Worm (Caenorhabditis elegans): ENCODE results near the gene wdr-60.
"Not testable (repeated sequence)": the region's sequence is repeated elsewhere in the genome, so short reads cannot be mapped to it uniquely, and the experiment has no call there.

wdr-60 gene

ce11 chrIII:4967236-4967635 lies 19.8 kb upstream of the wdr-60 start:
- no peak for TF ChIP-seq W03F9.2 (tag; optimal IDR thresholded peaks at IDR 0.05)
- TF ChIP-seq him-1 (tag; optimal IDR thresholded peaks at IDR 0.05), result no peak
- no peak for TF ChIP-seq dao-5 (tag; optimal IDR thresholded peaks at IDR 0.05)

ce11 chrIII:4968146-4968545 lies 18.9 kb upstream of the wdr-60 start:
- TF ChIP-seq dao-5 (tag; optimal IDR thresholded peaks at IDR 0.05), result no peak
- TF ChIP-seq him-1 (tag; optimal IDR thresholded peaks at IDR 0.05), result no peak
- no peak for TF ChIP-seq W03F9.2 (tag; optimal IDR thresholded peaks at IDR 0.05)

ce11 chrIII:4980367-4980766 lies 6.6 kb upstream of the wdr-60 start, which contains the start of gene C27F2.6:
C27F2.6 (minus strand) TSS chrIII:4980467.
- TF ChIP-seq dao-5, W03F9.2, him-1 (tag; optimal IDR thresholded peaks at IDR 0.05): not testable (repeated sequence)

ce11 chrIII:4983961-4984360 lies 3.0 kb upstream of the wdr-60 start:
- TF ChIP-seq him-1 (tag; optimal IDR thresholded peaks at IDR 0.05), result no peak
- TF ChIP-seq dao-5 (tag; optimal IDR thresholded peaks at IDR 0.05), result no peak
- TF ChIP-seq W03F9.2 (tag; optimal IDR thresholded peaks at IDR 0.05), result no peak

ce11 chrIII:4984444-4985086 lies 2.4 kb upstream of the wdr-60 start, which contains the start of gene C27F2.7:
C27F2.7 (minus strand) TSS chrIII:4984494.
- no peak for TF ChIP-seq him-1 (tag; optimal IDR thresholded peaks at IDR 0.05)
- no peak for TF ChIP-seq dao-5 (tag; optimal IDR thresholded peaks at IDR 0.05)
- TF ChIP-seq W03F9.2 (tag; optimal IDR thresholded peaks at IDR 0.05), result no peak

ce11 chrIII:4987666-4988065 lies 657 bp downstream of the wdr-60 start:
- TF ChIP-seq him-1 (tag; optimal IDR thresholded peaks at IDR 0.05), result no peak
- no peak for TF ChIP-seq dao-5 (tag; optimal IDR thresholded peaks at IDR 0.05)
- no peak for TF ChIP-seq W03F9.2 (tag; optimal IDR thresholded peaks at IDR 0.05)

ce11 chrIII:4998111-4998859 lies 11.3 kb downstream of the wdr-60 start, which contains the start of gene tmem-131:
tmem-131 (minus strand) TSS chrIII:4998161.
- TF ChIP-seq dao-5 (tag; optimal IDR thresholded peaks at IDR 0.05) (no peak), W03F9.2 (tag; optimal IDR thresholded peaks at IDR 0.05) (no peak), him-1 (tag; optimal IDR thresholded peaks at IDR 0.05) (no peak)

ce11 chrIII:4998956-4999425 lies 12.0 kb downstream of the wdr-60 start, which contains the start of gene smcr-8:
smcr-8 (plus strand) TSS chrIII:4999375.
- no peak for TF ChIP-seq W03F9.2 (tag; optimal IDR thresholded peaks at IDR 0.05)
- TF ChIP-seq him-1 (tag; optimal IDR thresholded peaks at IDR 0.05), result no peak
- no peak for TF ChIP-seq dao-5 (tag; optimal IDR thresholded peaks at IDR 0.05)

- TF ChIP-seq W03F9.2 (tag; optimal IDR thresholded peaks at IDR 0.05) (no peak), him-1 (tag; optimal IDR thresholded peaks at IDR 0.05) (no peak), dao-5 (tag; optimal IDR thresholded peaks at IDR 0.05) (no peak)
Observed at ce11 chrIII:5002231-5002630, 15.2 kb downstream of the wdr-60 start, which contains the start of gene R144.10. R144.10 (minus strand) TSS chrIII:5002331.

- no peak for TF ChIP-seq him-1 (tag; optimal IDR thresholded peaks at IDR 0.05)
- no peak for TF ChIP-seq dao-5 (tag; optimal IDR thresholded peaks at IDR 0.05)
- TF ChIP-seq W03F9.2 (tag; optimal IDR thresholded peaks at IDR 0.05), result no peak
Observed at ce11 chrIII:5004621-5005020, 17.6 kb downstream of the wdr-60 start, which contains the start of gene R144.6. R144.6 (minus strand) TSS chrIII:5004721.

- TF ChIP-seq W03F9.2 (tag; optimal IDR thresholded peaks at IDR 0.05) (no peak), him-1 (tag; optimal IDR thresholded peaks at IDR 0.05) (no peak), dao-5 (tag; optimal IDR thresholded peaks at IDR 0.05) (no peak)
Observed at ce11 chrIII:5006881-5007280, 19.9 kb downstream of the wdr-60 start, which contains the start of gene R144.12. R144.12 (minus strand) TSS chrIII:5006981.

ce11 chrIII:5008730-5009129 lies 21.7 kb downstream of the wdr-60 start, which contains the start of gene R144.11:
R144.11 (minus strand) TSS chrIII:5008830.
- no peak for TF ChIP-seq W03F9.2 (tag; optimal IDR thresholded peaks at IDR 0.05)

- TF ChIP-seq dao-5 (tag; optimal IDR thresholded peaks at IDR 0.05), result no peak
- TF ChIP-seq W03F9.2 (tag; optimal IDR thresholded peaks at IDR 0.05), result no peak
- no peak for TF ChIP-seq him-1 (tag; optimal IDR thresholded peaks at IDR 0.05)
Observed at ce11 chrIII:5010723-5011122, 23.7 kb downstream of the wdr-60 start.

- TF ChIP-seq W03F9.2 (tag; optimal IDR thresholded peaks at IDR 0.05) (no peak), dao-5 (tag; optimal IDR thresholded peaks at IDR 0.05) (no peak), him-1 (tag; optimal IDR thresholded peaks at IDR 0.05) (no peak)
Observed at ce11 chrIII:5012460-5012859, 25.5 kb downstream of the wdr-60 start.

Measured in whole organism, L4/young adult.